Fruit fly (Drosophila melanogaster) whole organism, embryonic: ENCODE measurements around the gene nod.

Experiments used
- Ada2b ChIP-seq: fragments of 200-800 bp; sonication (Bioruptor generic); IDR thresholded peaks from 2 replicates; pipeline ENCODE4 v1.3.6; 2022; ENCODE audit warnings: missing biosample characterization, missing genetic modification characterization
- Atf6 ChIP-seq: fragments of 200-800 bp; sonication (Bioruptor generic); IDR thresholded peaks from 2 replicates; pipeline ENCODE4 v1.3.6; 2022; ENCODE audit warnings: missing biosample characterization, missing genetic modification characterization
- CG11456 ChIP-seq: fragments of 200-800 bp; sonication (Bioruptor generic); IDR thresholded peaks from 3 replicates; pipeline ENCODE4 v1.3.6; 2022; ENCODE audit warnings: missing biosample characterization, missing genetic modification characterization
- CG12155 ChIP-seq: fragments of 200-800 bp; sonication (Bioruptor generic); optimal IDR thresholded peaks from 3 replicates; lab custom pipeline; 2016; ENCODE audit warnings: missing biosample characterization, missing genetic modification characterization
- CG13894 ChIP-seq: fragments of 200-800 bp; sonication (Bioruptor generic); optimal IDR thresholded peaks from 3 replicates; lab custom pipeline; 2018; ENCODE audit warnings: missing biosample characterization, mild to moderate bottlenecking, missing genetic modification characterization, moderate library complexity
- CG14965 ChIP-seq: fragments of 200-800 bp; sonication (Bioruptor generic); optimal IDR thresholded peaks from 2 replicates; lab custom pipeline; 2016; ENCODE audit warnings: missing biosample characterization, missing genetic modification characterization, borderline replicate concordance
- CG1647 ChIP-seq: fragments of 200-800 bp; sonication (Bioruptor generic); optimal IDR thresholded peaks from 3 replicates; lab custom pipeline; 2016; ENCODE audit warnings: missing biosample characterization, missing genetic modification characterization
- CG16863 ChIP-seq: fragments of 200-800 bp; sonication (Bioruptor generic); optimal IDR thresholded peaks from 3 replicates; lab custom pipeline; 2016; ENCODE audit warnings: missing biosample characterization, missing genetic modification characterization
- CG17359 ChIP-seq: fragments of 200-800 bp; sonication (Bioruptor generic); optimal IDR thresholded peaks from 3 replicates; lab custom pipeline; 2018; ENCODE audit warnings: missing biosample characterization, mild to moderate bottlenecking, missing genetic modification characterization, moderate library complexity
- CG17829 ChIP-seq: fragments of 200-800 bp; optimal IDR thresholded peaks from 2 replicates; lab custom pipeline; 2019; ENCODE audit warnings: missing biosample characterization, mild to moderate bottlenecking, missing genetic modification characterization, moderate library complexity
- CG2889 ChIP-seq: fragments of 200-800 bp; sonication (Bioruptor generic); IDR thresholded peaks from 3 replicates; pipeline ENCODE4 v1.3.6; 2022; ENCODE audit warnings: missing biosample characterization, missing genetic modification characterization
- CG4328 ChIP-seq: fragments of 200-800 bp; sonication (Bioruptor generic); optimal IDR thresholded peaks from 3 replicates; lab custom pipeline; 2017; ENCODE audit warnings: missing biosample characterization, missing genetic modification reagents, missing genetic modification characterization
- CG4360 ChIP-seq: fragments of 200-800 bp; sonication (Bioruptor generic); IDR thresholded peaks from 2 replicates; pipeline ENCODE4 v1.3.6; 2022; ENCODE audit warnings: missing biosample characterization, missing genetic modification characterization
- CG5180 ChIP-seq: fragments of 200-800 bp; sonication (Bioruptor generic); optimal IDR thresholded peaks from 3 replicates; lab custom pipeline; 2017; ENCODE audit warnings: missing biosample characterization, missing genetic modification characterization, mild to moderate bottlenecking, moderate library complexity, missing genetic modification reagents
- CG8359 ChIP-seq: fragments of 200-800 bp; sonication (Bioruptor generic); optimal IDR thresholded peaks from 2 replicates; lab custom pipeline; 2017; ENCODE audit warnings: missing biosample characterization, mild to moderate bottlenecking, missing genetic modification characterization, borderline replicate concordance
- CG8924 ChIP-seq: fragments of 200-800 bp; optimal IDR thresholded peaks from 3 replicates; lab custom pipeline; 2019; ENCODE audit warnings: missing biosample characterization, mild to moderate bottlenecking, missing genetic modification characterization, moderate library complexity
- CkIIα-i1 ChIP-seq: fragments of 200-800 bp; sonication (Bioruptor generic); IDR thresholded peaks from 2 replicates; pipeline ENCODE4 v1.3.6; 2022; ENCODE audit warnings: missing biosample characterization, missing genetic modification characterization
- Dek ChIP-seq: fragments of 200-800 bp; sonication (Bioruptor generic); optimal IDR thresholded peaks from 3 replicates; lab custom pipeline; 2019; ENCODE audit warnings: missing biosample characterization, mild to moderate bottlenecking, missing genetic modification characterization, moderate library complexity
- Dref ChIP-seq: fragments of 200-800 bp; sonication (Bioruptor generic); IDR thresholded peaks from 2 replicates; pipeline ENCODE4 v1.3.6; 2022; ENCODE audit warnings: missing biosample characterization, missing genetic modification characterization
- Eip74EF ChIP-seq, 2 experiments: fragments of 200-800 bp in 1 of 2; fragments of >200 bp in 1 of 2; sonication (Bioruptor generic) in 1 of 2; optimal IDR thresholded peaks; 2 replicates each; lab custom pipeline; 2017 to 2019; ENCODE audit warnings: missing biosample characterization in 2 of 2, missing genetic modification characterization in 2 of 2, mild to moderate bottlenecking in 1 of 2, moderate library complexity in 1 of 2
- Ets65A ChIP-seq: fragments of 200-800 bp; sonication (Bioruptor generic); peaks from one replicate; lab custom pipeline; 2016; ENCODE audit warnings: missing biosample characterization, missing genetic modification characterization
- HLH3B ChIP-seq: fragments of 200-800 bp; sonication (Bioruptor generic); IDR thresholded peaks from 2 replicates; pipeline ENCODE4 v1.3.6; 2022; ENCODE audit warnings: missing biosample characterization, missing genetic modification characterization
- Hey ChIP-seq: fragments of 200-800 bp; sonication (Bioruptor generic); optimal IDR thresholded peaks from 3 replicates; lab custom pipeline; 2018; ENCODE audit warnings: missing biosample characterization, mild to moderate bottlenecking, missing genetic modification characterization
- Max ChIP-seq: fragments of 200-800 bp; sonication (Bioruptor generic); optimal IDR thresholded peaks from 2 replicates; lab custom pipeline; 2016; ENCODE audit warnings: missing biosample characterization, mild to moderate bottlenecking, missing genetic modification characterization
- NC2α ChIP-seq: fragments of 200-800 bp; sonication (Bioruptor generic); optimal IDR thresholded peaks from 2 replicates; lab custom pipeline; 2016; ENCODE audit warnings: missing biosample characterization, missing genetic modification characterization
- Nf-YB ChIP-seq: fragments of 200-800 bp; sonication (Bioruptor generic); optimal IDR thresholded peaks from 3 replicates; lab custom pipeline; 2019; ENCODE audit warnings: missing biosample characterization, mild to moderate bottlenecking, missing genetic modification characterization, moderate library complexity
- Rx ChIP-seq: fragments of 200-800 bp; sonication (Bioruptor generic); IDR thresholded peaks from 2 replicates; pipeline ENCODE4 v1.3.6; 2022; ENCODE audit warnings: missing biosample characterization, missing genetic modification characterization
- Sin3A ChIP-seq: fragments of >200 bp; optimal IDR thresholded peaks from 2 replicates; lab custom pipeline; 2018
- Six4 ChIP-seq: fragments of 200-800 bp; sonication (Bioruptor generic); optimal IDR thresholded peaks from 2 replicates; lab custom pipeline; 2016; ENCODE audit warnings: missing biosample characterization, missing genetic modification characterization
- Ssrp ChIP-seq: fragments of 200-800 bp; sonication (Bioruptor generic); optimal IDR thresholded peaks from 2 replicates; lab custom pipeline; 2018; ENCODE audit warnings: missing biosample characterization, mild to moderate bottlenecking, missing genetic modification characterization, moderate library complexity
- Stat92E ChIP-seq, 3 experiments: fragments of >200 bp in 2 of 3; fragments of 200-800 bp in 1 of 3; sonication (Bioruptor generic) in 1 of 3; optimal IDR thresholded peaks; 2 replicates each; lab custom pipeline; 2017 to 2019; ENCODE audit warnings: missing biosample characterization in 3 of 3, missing genetic modification characterization in 3 of 3, mild to moderate bottlenecking in 1 of 3, moderate library complexity in 1 of 3
- Tbp ChIP-seq: fragments of >200 bp; optimal IDR thresholded peaks from 2 replicates; lab custom pipeline; 2018; ENCODE audit warnings: missing biosample characterization, missing genetic modification characterization
- Xrp1 ChIP-seq: fragments of 200-800 bp; sonication (Bioruptor generic); IDR thresholded peaks from 2 replicates; pipeline ENCODE4 v1.3.6; 2022; ENCODE audit warnings: missing biosample characterization, missing genetic modification characterization
- YL-1 ChIP-seq: fragments of 200-800 bp; sonication (Bioruptor generic); optimal IDR thresholded peaks from 3 replicates; lab custom pipeline; 2017; ENCODE audit warnings: missing biosample characterization, mild to moderate bottlenecking, missing genetic modification characterization
- bsh ChIP-seq, 2 experiments: fragments of 200-800 bp; sonication (Bioruptor generic); optimal IDR thresholded peaks; 2 replicates each; lab custom pipeline; 2017 to 2018; ENCODE audit warnings: mild to moderate bottlenecking in 2 of 2, missing biosample characterization in 2 of 2, missing genetic modification characterization in 2 of 2, moderate library complexity in 1 of 2
- chinmo ChIP-seq: fragments of 200-800 bp; sonication (Bioruptor generic); IDR thresholded peaks from 4 replicates; pipeline ENCODE4 v1.3.6; 2022; ENCODE audit warnings: missing biosample characterization, missing genetic modification characterization; ENCODE audit not compliant: partially characterized antibody
- chn ChIP-seq: fragments of 200-800 bp; sonication (Bioruptor generic); optimal IDR thresholded peaks from 2 replicates; lab custom pipeline; 2016; ENCODE audit warnings: missing biosample characterization, missing genetic modification characterization
- ci ChIP-seq: fragments of 200-800 bp; sonication (Bioruptor generic); IDR thresholded peaks from 3 replicates; pipeline ENCODE4 v1.3.6; 2022; ENCODE audit warnings: missing biosample characterization, missing genetic modification characterization
- crc ChIP-seq: fragments of 200-800 bp; sonication (Bioruptor generic); optimal IDR thresholded peaks from 2 replicates; lab custom pipeline; 2016; ENCODE audit warnings: missing biosample characterization, missing genetic modification characterization
- crol ChIP-seq: fragments of 200-800 bp; sonication (Bioruptor generic); IDR thresholded peaks from 2 replicates; pipeline ENCODE4 v1.3.6; 2022; ENCODE audit warnings: missing biosample characterization, missing genetic modification characterization
- dmrt11E ChIP-seq: fragments of 200-800 bp; sonication (Bioruptor generic); optimal IDR thresholded peaks from 3 replicates; lab custom pipeline; 2018; ENCODE audit warnings: missing biosample characterization, mild to moderate bottlenecking, missing genetic modification characterization, moderate library complexity
- dpn ChIP-seq, 2 experiments: fragments of 200-800 bp; sonication (Bioruptor generic); optimal IDR thresholded peaks; 3 replicates each; lab custom pipeline; 2016; ENCODE audit warnings: missing biosample characterization in 2 of 2, missing genetic modification characterization in 2 of 2
- emc ChIP-seq: fragments of 200-800 bp; sonication (Bioruptor generic); optimal IDR thresholded peaks from 2 replicates; lab custom pipeline; 2016; ENCODE audit warnings: missing biosample characterization, missing genetic modification characterization
- eve ChIP-seq, 2 experiments: fragments of >200 bp; optimal IDR thresholded peaks; 2 replicates each; lab custom pipeline; 2017; ENCODE audit warnings: missing biosample characterization in 2 of 2, missing genetic modification characterization in 2 of 2
- org-1 ChIP-seq: fragments of 200-800 bp; sonication (Bioruptor generic); optimal IDR thresholded peaks from 2 replicates; lab custom pipeline; 2017; ENCODE audit warnings: missing biosample characterization, missing genetic modification characterization
- ro ChIP-seq: fragments of 200-800 bp; sonication (Bioruptor generic); IDR thresholded peaks from 2 replicates; pipeline ENCODE4 v1.3.6; 2022; ENCODE audit warnings: missing biosample characterization, missing genetic modification characterization
- sima ChIP-seq: fragments of 200-800 bp; sonication (Bioruptor generic); optimal IDR thresholded peaks from 2 replicates; lab custom pipeline; 2016; ENCODE audit warnings: missing biosample characterization, missing genetic modification characterization
- sna ChIP-seq: fragments of 200-800 bp; sonication (Bioruptor generic); IDR thresholded peaks from 2 replicates; pipeline ENCODE4 v1.3.6; 2022; ENCODE audit warnings: missing biosample characterization, missing genetic modification characterization; ENCODE audit not compliant: partially characterized antibody
- tap ChIP-seq: fragments of 200-800 bp; optimal IDR thresholded peaks from 3 replicates; lab custom pipeline; 2019; ENCODE audit warnings: missing biosample characterization, mild to moderate bottlenecking, missing genetic modification characterization, moderate library complexity
- tgo ChIP-seq: fragments of 200-800 bp; sonication (Bioruptor generic); IDR thresholded peaks from 3 replicates; pipeline ENCODE4 v1.3.6; 2022; ENCODE audit warnings: missing biosample characterization, missing genetic modification characterization
- unc-4 ChIP-seq: fragments of 200-800 bp; sonication (Bioruptor generic); IDR thresholded peaks from 2 replicates; pipeline ENCODE4 v1.3.6; 2022; ENCODE audit warnings: missing biosample characterization, missing genetic modification characterization; ENCODE audit not compliant: partially characterized antibody

The nod gene

DNA sequence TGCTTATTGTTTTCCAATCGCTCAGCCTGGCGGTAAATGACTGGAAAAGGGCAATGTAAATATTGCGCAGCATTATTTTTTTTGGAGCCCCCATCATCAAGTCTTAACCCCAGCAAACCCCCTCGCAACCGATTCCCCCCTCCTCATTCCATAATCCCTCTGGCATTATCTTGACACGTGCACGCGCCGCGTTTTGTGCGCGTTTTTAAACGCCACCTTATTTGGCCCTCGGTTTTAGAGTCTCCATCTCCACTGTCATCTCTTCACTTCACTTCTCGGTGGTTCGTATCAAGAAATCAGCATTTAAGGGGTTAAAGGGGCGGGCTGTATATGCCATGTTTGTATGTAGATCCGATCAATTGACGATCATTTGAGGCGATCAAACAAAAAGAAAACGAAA is 33.6 kb upstream of the nod start (continued):
- TF ChIP-seq CG2889 (GFP tag; lab: Robert Waterston, UW) = no peak
- TF ChIP-seq CG8359 (GFP tag; lab: Kevin White, UChicago) = peak; percentile 97
- no peak for TF ChIP-seq CG4360
- no peak for TF ChIP-seq CG5180 (GFP tag; lab: Kevin White, UChicago)
- TF ChIP-seq Six4 (GFP tag; lab: Kevin White, UChicago) = no peak
- TF ChIP-seq Dref (GFP tag; lab: Robert Waterston, UW) = no peak
- no peak for TF ChIP-seq tgo (GFP tag; lab: Robert Waterston, UW)
- no peak for TF ChIP-seq CG16863
- peak; percentile 52 for TF ChIP-seq crol
- no peak for TF ChIP-seq Stat92E (GFP tag; optimal IDR thresholded peaks at IDR 0.05; lab: Kevin White, UChicago)
- no peak for TF ChIP-seq CG14965
- TF ChIP-seq Atf6 (GFP tag; lab: Robert Waterston, UW) = no peak
- no peak for TF ChIP-seq CG4328 (GFP tag; lab: Kevin White, UChicago)
- no peak for TF ChIP-seq CG17359 (tag; lab: Kevin White, UChicago)
- no peak for TF ChIP-seq Sin3A
- TF ChIP-seq Dek (tag; lab: Kevin White, UChicago) = no peak
- peak; percentile 74 for TF ChIP-seq CG13894 (tag; lab: Kevin White, UChicago)
- TF ChIP-seq org-1 (GFP tag; lab: Kevin White, UChicago) = no peak
- TF ChIP-seq emc (GFP tag; lab: Kevin White, UChicago) = no peak
- peak; percentile 23 for TF ChIP-seq Hey (tag; lab: Kevin White, UChicago)
- no peak for TF ChIP-seq Tbp (GFP tag; lab: Kevin White, UChicago)
- 0 out of 4 replicates have a peak, but pooled peaks have one; percentile 44 for TF ChIP-seq chinmo (GFP tag; lab: Robert Waterston, UW)
- TF ChIP-seq CG8924 (tag; lab: Kevin White, UChicago) = no peak
- TF ChIP-seq CG1647 (GFP tag; lab: Kevin White, UChicago) = no peak
- TF ChIP-seq YL-1 (GFP tag; lab: Kevin White, UChicago) = no peak
- no peak for TF ChIP-seq Rx (GFP tag; lab: Robert Waterston, UW)

DNA sequence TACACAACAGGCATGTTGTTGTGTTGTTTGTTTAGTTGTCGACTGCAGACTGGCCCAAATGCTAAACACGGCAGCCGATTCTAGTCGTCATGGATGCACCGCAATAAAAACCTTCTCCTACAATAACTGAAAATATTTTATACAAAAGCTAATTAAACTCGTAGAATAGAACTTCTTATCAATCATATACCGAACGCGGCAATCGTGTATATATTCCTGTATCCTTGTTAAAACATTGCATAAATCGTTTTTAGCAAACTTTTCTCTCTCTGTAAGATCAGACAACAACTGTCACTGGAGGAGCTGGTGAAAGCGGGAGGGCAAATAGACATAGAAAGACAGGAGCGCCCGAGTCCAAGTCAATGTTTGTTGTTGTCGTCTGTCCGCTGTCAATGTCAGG is 31.9 kb upstream of the nod start:
- TF ChIP-seq chn (GFP tag; lab: Kevin White, UChicago) (peak; percentile 27), sima (GFP tag; lab: Kevin White, UChicago) (no peak), tap (peak; percentile 17), sna (GFP tag; lab: Robert Waterston, UW) (no peak), Xrp1 (GFP tag; lab: Robert Waterston, UW) (peak; percentile 64), bsh (GFP tag; optimal IDR thresholded peaks at IDR 0.05; lab: Kevin White, UChicago) (peak; percentile 57 to 69), Rx (GFP tag; lab: Robert Waterston, UW) (peak; percentile 25; the same call in 1 of the 2 replicates), Max (GFP tag; lab: Kevin White, UChicago) (peak; percentile 15), NC2α (GFP tag; lab: Kevin White, UChicago) (peak; percentile 34), Ada2b (GFP tag; lab: Robert Waterston, UW) (no peak), ro (GFP tag; lab: Robert Waterston, UW) (no peak), CG4328 (GFP tag; lab: Kevin White, UChicago) (no peak), Nf-YB (peak; percentile 19), CG12155 (GFP tag; lab: Kevin White, UChicago) (no peak), crc (peak; percentile 27), CG11456 (GFP tag; lab: Robert Waterston, UW) (no peak), CG17829 (tag; lab: Kevin White, UChicago) (peak; percentile 39), unc-4 (GFP tag; lab: Robert Waterston, UW) (no peak), Eip74EF (GFP tag; optimal IDR thresholded peaks at IDR 0.05; lab: Kevin White, UChicago) (no peak), Ssrp (peak; percentile 47), Ets65A (GFP tag; lab: Kevin White, UChicago) (peak; percentile 72), CkIIα-i1 (GFP tag; lab: Robert Waterston, UW) (no peak), HLH3B (GFP tag; lab: Robert Waterston, UW) (0 out of 2 replicates have a peak, but pooled peaks have one; percentile 10), dmrt11E (tag; lab: Kevin White, UChicago) (peak; percentile 74), CG13894 (tag; lab: Kevin White, UChicago) (no peak), ci (GFP tag; lab: Robert Waterston, UW) (0 out of 3 replicates have a peak, but pooled peaks have one; percentile 16), dpn (GFP tag; optimal IDR thresholded peaks at IDR 0.05; lab: Kevin White, UChicago) (peak in 1 of 2 experiments; percentile 21), eve (GFP tag; optimal IDR thresholded peaks at IDR 0.05; lab: Kevin White, UChicago) (peak in 1 of 2 experiments; percentile 14)
